Fruit fly (Drosophila melanogaster) whole organism, embryonic: ENCODE data around the gene grass.

ENCODE experiments used
- Bgb ChIP-seq: fragments of 200-800 bp; sonication (Bioruptor generic); IDR thresholded peaks from 2 replicates; pipeline ENCODE4 v1.3.6; 2022; ENCODE audit warnings: missing biosample characterization, missing genetic modification characterization; ENCODE audit not compliant: partially characterized antibody
- CG10147 ChIP-seq: fragments of 200-800 bp; sonication (Bioruptor generic); optimal IDR thresholded peaks from 2 replicates; lab custom pipeline; 2019; ENCODE audit warnings: missing biosample characterization, mild to moderate bottlenecking, missing genetic modification characterization, moderate library complexity
- CG10462 ChIP-seq: fragments of 200-800 bp; sonication (Bioruptor generic); optimal IDR thresholded peaks from 2 replicates; lab custom pipeline; 2016; ENCODE audit warnings: missing biosample characterization, missing genetic modification characterization
- CG11093 ChIP-seq: fragments of 200-800 bp; sonication (Bioruptor generic); IDR thresholded peaks from 3 replicates; pipeline ENCODE4 v1.3.6; 2022; ENCODE audit warnings: missing biosample characterization, missing genetic modification characterization
- CG12299 ChIP-seq: fragments of 200-800 bp; sonication (Bioruptor generic); optimal IDR thresholded peaks from 2 replicates; lab custom pipeline; 2018; ENCODE audit warnings: missing biosample characterization, mild to moderate bottlenecking, missing genetic modification characterization
- CG12744 ChIP-seq: fragments of 200-800 bp; sonication (Bioruptor generic); optimal IDR thresholded peaks from 2 replicates; lab custom pipeline; 2016; ENCODE audit warnings: missing biosample characterization, missing genetic modification characterization
- CG13775 ChIP-seq: fragments of 200-800 bp; sonication (Bioruptor generic); optimal IDR thresholded peaks from 3 replicates; lab custom pipeline; 2017; ENCODE audit warnings: missing biosample characterization, mild to moderate bottlenecking, missing genetic modification characterization
- CG14710 ChIP-seq: fragments of 200-800 bp; sonication (Bioruptor generic); optimal IDR thresholded peaks from 3 replicates; lab custom pipeline; 2019; ENCODE audit warnings: missing biosample characterization, mild to moderate bottlenecking, missing genetic modification characterization, moderate library complexity
- CG1529 ChIP-seq: fragments of 200-800 bp; sonication (Bioruptor generic); optimal IDR thresholded peaks from 3 replicates; lab custom pipeline; 2018; ENCODE audit warnings: missing biosample characterization, missing genetic modification characterization
- CG1603 ChIP-seq: fragments of 200-800 bp; sonication (Bioruptor generic); optimal IDR thresholded peaks from 2 replicates; lab custom pipeline; 2019; ENCODE audit warnings: missing biosample characterization, mild to moderate bottlenecking, missing genetic modification characterization, moderate library complexity
- CG30020 ChIP-seq: fragments of 200-800 bp; optimal IDR thresholded peaks from 2 replicates; lab custom pipeline; 2019; ENCODE audit warnings: missing biosample characterization, mild to moderate bottlenecking, missing genetic modification characterization, moderate library complexity
- CG4424 ChIP-seq: fragments of 200-800 bp; sonication (Bioruptor generic); optimal IDR thresholded peaks from 3 replicates; lab custom pipeline; 2016; ENCODE audit warnings: missing biosample characterization, missing genetic modification characterization
- CG4617 ChIP-seq: fragments of 200-800 bp; sonication (Bioruptor generic); optimal IDR thresholded peaks from 3 replicates; lab custom pipeline; 2016; ENCODE audit warnings: missing biosample characterization, missing genetic modification characterization, borderline replicate concordance
- CG4820 ChIP-seq: fragments of 200-800 bp; sonication (Bioruptor generic); optimal IDR thresholded peaks from 3 replicates; lab custom pipeline; 2016; ENCODE audit warnings: missing biosample characterization, missing genetic modification characterization
- CG6791 ChIP-seq: fragments of 200-800 bp; sonication (Bioruptor generic); IDR thresholded peaks from 3 replicates; pipeline ENCODE4 v1.3.6; 2022; ENCODE audit warnings: missing biosample characterization, missing genetic modification characterization; ENCODE audit not compliant: partially characterized antibody
- Dfd ChIP-seq, 2 experiments: fragments of >200 bp; optimal IDR thresholded peaks; 2 replicates each; lab custom pipeline; 2017; ENCODE audit warnings: missing biosample characterization in 2 of 2, missing genetic modification characterization in 2 of 2
- GATAe ChIP-seq: fragments of 200-800 bp; sonication (Bioruptor generic); conservative IDR thresholded peaks from 2 replicates; pipeline ENCODE4 v1.3.6; 2022; ENCODE audit warnings: missing biosample characterization, missing genetic modification characterization
- Lim3 ChIP-seq: fragments of 200-800 bp; sonication (Bioruptor generic); IDR thresholded peaks from 2 replicates; pipeline ENCODE4 v1.3.6; 2022; ENCODE audit warnings: missing biosample characterization, missing genetic modification characterization
- MBD-R2 ChIP-seq: fragments of 200-800 bp; sonication (Bioruptor generic); IDR thresholded peaks from 2 replicates; pipeline ENCODE4 v1.3.6; 2022; ENCODE audit warnings: missing biosample characterization, missing genetic modification characterization
- Six4 ChIP-seq: fragments of 200-800 bp; sonication (Bioruptor generic); optimal IDR thresholded peaks from 2 replicates; lab custom pipeline; 2016; ENCODE audit warnings: missing biosample characterization, missing genetic modification characterization
- Sry-β ChIP-seq: fragments of 200-800 bp; sonication (Bioruptor generic); optimal IDR thresholded peaks from 2 replicates; lab custom pipeline; 2018; ENCODE audit warnings: missing biosample characterization, mild to moderate bottlenecking, missing genetic modification characterization, moderate library complexity
- aop ChIP-seq: fragments of 200-800 bp; sonication (Bioruptor generic); IDR thresholded peaks from 2 replicates; pipeline ENCODE4 v1.3.6; 2022; ENCODE audit warnings: missing biosample characterization, missing genetic modification characterization
- ash1 ChIP-seq: fragments of 200-800 bp; sonication (Bioruptor generic); optimal IDR thresholded peaks from 2 replicates; lab custom pipeline; 2018; ENCODE audit warnings: missing biosample characterization, mild to moderate bottlenecking, missing genetic modification characterization
- bbx ChIP-seq: fragments of 200-800 bp; sonication (Bioruptor generic); IDR thresholded peaks from 2 replicates; pipeline ENCODE4 v1.3.6; 2022; ENCODE audit warnings: missing biosample characterization, missing genetic modification characterization; ENCODE audit not compliant: partially characterized antibody
- bigmax ChIP-seq: fragments of 200-800 bp; sonication (Bioruptor generic); optimal IDR thresholded peaks from 2 replicates; lab custom pipeline; 2018; ENCODE audit warnings: missing biosample characterization, mild to moderate bottlenecking, missing genetic modification characterization
- bsh ChIP-seq, 2 experiments: fragments of 200-800 bp; sonication (Bioruptor generic); optimal IDR thresholded peaks; 2 replicates each; lab custom pipeline; 2017 to 2018; ENCODE audit warnings: mild to moderate bottlenecking in 2 of 2, missing biosample characterization in 2 of 2, missing genetic modification characterization in 2 of 2, moderate library complexity in 1 of 2
- caup ChIP-seq: fragments of 200-800 bp; sonication (Bioruptor generic); optimal IDR thresholded peaks from 3 replicates; lab custom pipeline; 2017; ENCODE audit warnings: missing biosample characterization, mild to moderate bottlenecking, missing genetic modification characterization, moderate library complexity; ENCODE audit not compliant: severe bottlenecking
- ci ChIP-seq: fragments of 200-800 bp; sonication (Bioruptor generic); IDR thresholded peaks from 3 replicates; pipeline ENCODE4 v1.3.6; 2022; ENCODE audit warnings: missing biosample characterization, missing genetic modification characterization
- fd102C ChIP-seq: fragments of 200-800 bp; sonication (Bioruptor generic); optimal IDR thresholded peaks from 2 replicates; lab custom pipeline; 2018; ENCODE audit warnings: missing biosample characterization, mild to moderate bottlenecking, missing genetic modification characterization, moderate library complexity
- gfzf ChIP-seq: fragments of 200-800 bp; sonication (Bioruptor generic); optimal IDR thresholded peaks from 2 replicates; lab custom pipeline; 2016; ENCODE audit warnings: missing biosample characterization, mild to moderate bottlenecking, missing genetic modification characterization, moderate library complexity
- klu ChIP-seq: fragments of 200-800 bp; sonication (Bioruptor generic); IDR thresholded peaks from 2 replicates; pipeline ENCODE4 v1.3.6; 2022; ENCODE audit warnings: missing biosample characterization, missing genetic modification characterization
- mld ChIP-seq: fragments of 200-800 bp; sonication (Bioruptor generic); IDR thresholded peaks from 3 replicates; pipeline ENCODE4 v1.3.6; 2022; ENCODE audit warnings: missing biosample characterization, missing genetic modification characterization; ENCODE audit not compliant: partially characterized antibody
- pan ChIP-seq, 4 experiments: fragments of >200 bp in 3 of 4; fragments of 200-800 bp in 1 of 4; sonication (Bioruptor generic) in 1 of 4; optimal IDR thresholded peaks in 3 of 4; IDR thresholded peaks in 1 of 4; 2 replicates each; pipeline versions ENCODE4 v1.3.6 to Lab custom; 2017 to 2022; ENCODE audit warnings: missing biosample characterization in 2 of 4, missing genetic modification characterization in 2 of 4, mixed read lengths in 1 of 4
- pho ChIP-seq: fragments of 200-800 bp; sonication (Bioruptor generic); optimal IDR thresholded peaks from 2 replicates; lab custom pipeline; 2016; ENCODE audit warnings: missing biosample characterization, missing genetic modification characterization
- row ChIP-seq: fragments of 200-800 bp; sonication (Bioruptor generic); IDR thresholded peaks from 3 replicates; pipeline ENCODE4 v1.3.6; 2022; ENCODE audit warnings: missing biosample characterization, missing genetic modification characterization
- run ChIP-seq: fragments of 200-800 bp; sonication (Bioruptor generic); optimal IDR thresholded peaks from 3 replicates; lab custom pipeline; 2018; ENCODE audit warnings: missing biosample characterization, mild to moderate bottlenecking, missing genetic modification characterization
- salm ChIP-seq: fragments of 200-800 bp; sonication (Bioruptor generic); optimal IDR thresholded peaks from 2 replicates; lab custom pipeline; 2018; ENCODE audit warnings: missing biosample characterization, mild to moderate bottlenecking, missing genetic modification characterization
- sd ChIP-seq: fragments of 200-800 bp; sonication (Bioruptor generic); optimal IDR thresholded peaks from 3 replicates; lab custom pipeline; 2018; ENCODE audit warnings: missing biosample characterization, mild to moderate bottlenecking, missing genetic modification characterization, moderate library complexity
- sim ChIP-seq: fragments of 200-800 bp; sonication (Bioruptor generic); IDR thresholded peaks from 2 replicates; pipeline ENCODE4 v1.3.6; 2022; ENCODE audit warnings: missing biosample characterization, missing genetic modification characterization
- slbo ChIP-seq: fragments of 200-800 bp; sonication (Bioruptor generic); IDR thresholded peaks from 2 replicates; pipeline ENCODE4 v1.3.6; 2022; ENCODE audit warnings: missing biosample characterization, missing genetic modification characterization
- slou ChIP-seq: fragments of 200-800 bp; sonication (Bioruptor generic); optimal IDR thresholded peaks from 3 replicates; lab custom pipeline; 2016; ENCODE audit warnings: missing biosample characterization, missing genetic modification characterization
- slp2 ChIP-seq: fragments of 200-800 bp; sonication (Bioruptor generic); optimal IDR thresholded peaks from 2 replicates; lab custom pipeline; 2016; ENCODE audit warnings: missing biosample characterization, missing genetic modification characterization
- sr ChIP-seq: fragments of 200-800 bp; sonication (Bioruptor generic); IDR thresholded peaks from 3 replicates; pipeline ENCODE4 v1.3.6; 2022; ENCODE audit warnings: missing biosample characterization, missing genetic modification characterization
- tgo ChIP-seq: fragments of 200-800 bp; sonication (Bioruptor generic); IDR thresholded peaks from 3 replicates; pipeline ENCODE4 v1.3.6; 2022; ENCODE audit warnings: missing biosample characterization, missing genetic modification characterization
- tin ChIP-seq: fragments of 200-800 bp; sonication (Bioruptor generic); optimal IDR thresholded peaks from 3 replicates; lab custom pipeline; 2016; ENCODE audit warnings: missing biosample characterization, missing genetic modification characterization
- ttk ChIP-seq: fragments of 200-800 bp; sonication (Bioruptor generic); IDR thresholded peaks from 2 replicates; pipeline ENCODE4 v2.1.2; 2022; ENCODE audit warnings: missing biosample characterization, missing genetic modification characterization
- wek ChIP-seq: fragments of 200-800 bp; sonication (Bioruptor generic); optimal IDR thresholded peaks from 3 replicates; lab custom pipeline; 2018; ENCODE audit warnings: missing biosample characterization, mild to moderate bottlenecking, missing genetic modification characterization, moderate library complexity
- zfh1 ChIP-seq: fragments of 200-800 bp; sonication (Bioruptor generic); IDR thresholded peaks from 3 replicates; pipeline ENCODE4 v1.3.6; 2022; ENCODE audit warnings: missing biosample characterization, missing genetic modification characterization

The grass gene

dm6 chr3R:27150685-27151515 lies 6.8 kb upstream of the grass start, which contains the start of gene CG6051 (continued):
- TF ChIP-seq Sry-β (GFP tag; lab: Kevin White, UChicago) (peak; percentile 47), CG4820 (GFP tag; lab: Kevin White, UChicago) (no peak), sr (GFP tag; lab: Robert Waterston, UW) (no peak), pan (optimal IDR thresholded peaks at IDR 0.05; lab: Kevin White, UChicago) (no peak), pan (GFP tag; optimal IDR thresholded peaks at IDR 0.05 in 1 of 2, IDR thresholded peaks at IDR 0.05 in 1 of 2) (no peak), caup (GFP tag; lab: Kevin White, UChicago) (peak; percentile 65), sim (GFP tag; lab: Robert Waterston, UW) (no peak), CG1603 (tag; lab: Kevin White, UChicago) (peak; percentile 80), CG12299 (peak; percentile 42), salm (tag; lab: Kevin White, UChicago) (no peak), CG10147 (GFP tag; lab: Kevin White, UChicago) (no peak), gfzf (peak; percentile 79), CG1529 (GFP tag; lab: Kevin White, UChicago) (no peak), Six4 (GFP tag; lab: Kevin White, UChicago) (peak; percentile 39), slp2 (GFP tag; lab: Kevin White, UChicago) (peak; percentile 13), wek (GFP tag; lab: Kevin White, UChicago) (peak; percentile 57), bigmax (GFP tag; lab: Kevin White, UChicago) (no peak), Dfd (GFP tag; optimal IDR thresholded peaks at IDR 0.05; lab: Kevin White, UChicago) (peak in 1 of 2 experiments; percentile 3), sd (tag; lab: Kevin White, UChicago) (no peak), ci (GFP tag; lab: Robert Waterston, UW) (no peak), CG10462 (GFP tag; lab: Kevin White, UChicago) (no peak), CG4617 (GFP tag; lab: Kevin White, UChicago) (peak; percentile 33), tgo (GFP tag; lab: Robert Waterston, UW) (no peak), pho (GFP tag; lab: Kevin White, UChicago) (no peak), GATAe (GFP tag; lab: Robert Waterston, UW) (no peak), CG13775 (GFP tag; lab: Kevin White, UChicago) (peak; percentile 49), fd102C (GFP tag; lab: Kevin White, UChicago) (no peak), row (no peak), klu (GFP tag; lab: Robert Waterston, UW) (no peak), slou (GFP tag; lab: Kevin White, UChicago) (no peak), CG12744 (GFP tag; lab: Kevin White, UChicago) (no peak), CG4424 (GFP tag; lab: Kevin White, UChicago) (peak; percentile 57), CG14710 (tag; lab: Kevin White, UChicago) (peak; percentile 82), CG6791 (GFP tag; lab: Robert Waterston, UW) (no peak), aop (no peak), bsh (GFP tag; optimal IDR thresholded peaks at IDR 0.05; lab: Kevin White, UChicago) (peak in 1 of 2 experiments; percentile 47), ash1 (no peak), CG30020 (peak; percentile 84), zfh1 (GFP tag; lab: Robert Waterston, UW) (no peak), tin (GFP tag; lab: Kevin White, UChicago) (peak; percentile 21), bbx (no peak), ttk (GFP tag; lab: Robert Waterston, UW) (no peak), CG11093 (GFP tag; lab: Robert Waterston, UW) (peak; percentile 21; the same call in 1 of the 3 replicates), Lim3 (GFP tag; lab: Robert Waterston, UW) (no peak), Bgb (GFP tag; lab: Robert Waterston, UW) (no peak), mld (GFP tag; lab: Robert Waterston, UW) (no peak), run (tag; lab: Kevin White, UChicago) (peak; percentile 30), slbo (GFP tag; lab: Robert Waterston, UW) (no peak), MBD-R2 (no peak)
